Worm (Caenorhabditis elegans): Measurements from ENCODE around the gene rpl-37.

Gene rpl-37

ce11 chrIII:3528342-3528741 is at the start of gene rpl-37:
TSS of gene rpl-37 (plus strand) at chrIII:3528642.
- no peak for TF ChIP-seq unc-62 (GFP tag; optimal IDR thresholded peaks at IDR 0.05)

ce11 chrIII:3478795-3479398 is 49.5 kb upstream of the rpl-37 start:
- no peak for TF ChIP-seq unc-62 (GFP tag; optimal IDR thresholded peaks at IDR 0.05)

- TF ChIP-seq unc-62 (GFP tag; optimal IDR thresholded peaks at IDR 0.05): no peak
Observed at ce11 chrIII:3480236-3480635, 48.2 kb upstream of the rpl-37 start.

ce11 chrIII:3480950-3481349 is 47.5 kb upstream of the rpl-37 start:
- TF ChIP-seq unc-62 (GFP tag; optimal IDR thresholded peaks at IDR 0.05): no peak

- TF ChIP-seq unc-62 (GFP tag; optimal IDR thresholded peaks at IDR 0.05): no peak
Observed at ce11 chrIII:3482291-3482690, 46.2 kb upstream of the rpl-37 start, which contains the start of gene C34C12.6. TSS of gene C34C12.6 (plus strand) at chrIII:3482591.

- no peak for TF ChIP-seq unc-62 (GFP tag; optimal IDR thresholded peaks at IDR 0.05)
Observed at ce11 chrIII:3484995-3485394, 43.4 kb upstream of the rpl-37 start.

ce11 chrIII:3486055-3486454 is 42.4 kb upstream of the rpl-37 start:
- no peak for TF ChIP-seq unc-62 (GFP tag; optimal IDR thresholded peaks at IDR 0.05)

- no peak for TF ChIP-seq unc-62 (GFP tag; optimal IDR thresholded peaks at IDR 0.05)
Observed at ce11 chrIII:3487133-3487532, 41.3 kb upstream of the rpl-37 start.

ce11 chrIII:3488224-3488623 is 40.2 kb upstream of the rpl-37 start, which contains the start of gene C34C12.7:
TSS of gene C34C12.7 (minus strand) at chrIII:3488341.
- TF ChIP-seq unc-62 (GFP tag; optimal IDR thresholded peaks at IDR 0.05): no peak

ce11 chrIII:3493138-3493537 is 35.3 kb upstream of the rpl-37 start, which contains the start of gene gly-14:
TSS of gene gly-14 (minus strand) at chrIII:3493238.
- TF ChIP-seq unc-62 (GFP tag; optimal IDR thresholded peaks at IDR 0.05): no peak

- TF ChIP-seq unc-62 (GFP tag; optimal IDR thresholded peaks at IDR 0.05): no peak
Observed at ce11 chrIII:3498957-3499356, 29.5 kb upstream of the rpl-37 start, which contains the start of gene M01F1.9. TSS of gene M01F1.9 (minus strand) at chrIII:3499057.

ce11 chrIII:3499850-3500249 is 28.6 kb upstream of the rpl-37 start:
- no peak for TF ChIP-seq unc-62 (GFP tag; optimal IDR thresholded peaks at IDR 0.05)

ce11 chrIII:3502215-3502838 is 26.1 kb upstream of the rpl-37 start, which contains the start of gene M01F1.8:
TSS of gene M01F1.8 (minus strand) at chrIII:3502549.
- no peak for TF ChIP-seq unc-62 (GFP tag; optimal IDR thresholded peaks at IDR 0.05)

ce11 chrIII:3503286-3503685 is 25.2 kb upstream of the rpl-37 start, which contains the start of gene rpl-16:
TSS of gene rpl-16 (minus strand) at chrIII:3503604.
- TF ChIP-seq unc-62 (GFP tag; optimal IDR thresholded peaks at IDR 0.05): no peak

ce11 chrIII:3504239-3504638 is 24.2 kb upstream of the rpl-37 start:
- no peak for TF ChIP-seq unc-62 (GFP tag; optimal IDR thresholded peaks at IDR 0.05)

- TF ChIP-seq unc-62 (GFP tag; optimal IDR thresholded peaks at IDR 0.05): no peak
Observed at ce11 chrIII:3505051-3505548, 23.3 kb upstream of the rpl-37 start, which contains the start of gene lias-1. TSS of gene lias-1 (minus strand) at chrIII:3505101.

ce11 chrIII:3509908-3510307 is 18.5 kb upstream of the rpl-37 start, which contains the start of the genes M01F1.4 and mrpl-35:
TSS of gene M01F1.4 (minus strand) at chrIII:3510033.
TSS of gene mrpl-35 (plus strand) at chrIII:3510237.
- TF ChIP-seq unc-62 (GFP tag; optimal IDR thresholded peaks at IDR 0.05): no peak

All from whole organism, dauer.